Fruit fly (Drosophila melanogaster) S2 (cell line): ENCODE results near the gene Klp31E.

Source experiments
- CG8478 ChIP-seq: fragments of >200 bp; optimal IDR thresholded peaks from 2 replicates; lab custom pipeline; 2018
- CTCF ChIP-seq, 2 experiments: fragments of >200 bp; optimal IDR thresholded peaks; 2 replicates each; lab custom pipeline; 2018

DNA sequence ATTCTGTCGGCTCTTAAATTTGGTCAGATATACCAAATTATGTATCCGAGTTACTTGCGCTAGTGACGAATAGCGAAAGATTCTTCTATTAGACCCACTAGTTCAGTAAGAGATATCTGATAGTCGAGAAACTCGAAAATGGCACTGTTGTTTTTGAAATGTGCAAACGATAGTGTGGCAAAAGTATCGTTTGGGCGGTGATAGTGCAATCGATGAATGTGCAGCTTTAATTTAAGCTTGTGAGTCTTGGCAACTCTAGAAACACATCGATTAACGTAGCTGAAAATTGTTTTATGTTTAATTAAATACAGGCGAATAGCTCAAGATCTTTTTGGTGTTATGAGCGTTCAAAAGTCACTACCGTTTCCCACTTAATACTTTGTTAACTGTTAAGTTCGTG is 23.5 kb downstream of the Klp31E start, which contains the start of gene STUB1:
- TF ChIP-seq CTCF (optimal IDR thresholded peaks at IDR 0.05; lab: Kevin White, UChicago), result no peak
- no peak for TF ChIP-seq CG8478 (lab: Kevin White, UChicago)
